Fruit fly (Drosophila melanogaster): ENCODE measurements around the gene Arl2.

Arl2 gene

DNA sequence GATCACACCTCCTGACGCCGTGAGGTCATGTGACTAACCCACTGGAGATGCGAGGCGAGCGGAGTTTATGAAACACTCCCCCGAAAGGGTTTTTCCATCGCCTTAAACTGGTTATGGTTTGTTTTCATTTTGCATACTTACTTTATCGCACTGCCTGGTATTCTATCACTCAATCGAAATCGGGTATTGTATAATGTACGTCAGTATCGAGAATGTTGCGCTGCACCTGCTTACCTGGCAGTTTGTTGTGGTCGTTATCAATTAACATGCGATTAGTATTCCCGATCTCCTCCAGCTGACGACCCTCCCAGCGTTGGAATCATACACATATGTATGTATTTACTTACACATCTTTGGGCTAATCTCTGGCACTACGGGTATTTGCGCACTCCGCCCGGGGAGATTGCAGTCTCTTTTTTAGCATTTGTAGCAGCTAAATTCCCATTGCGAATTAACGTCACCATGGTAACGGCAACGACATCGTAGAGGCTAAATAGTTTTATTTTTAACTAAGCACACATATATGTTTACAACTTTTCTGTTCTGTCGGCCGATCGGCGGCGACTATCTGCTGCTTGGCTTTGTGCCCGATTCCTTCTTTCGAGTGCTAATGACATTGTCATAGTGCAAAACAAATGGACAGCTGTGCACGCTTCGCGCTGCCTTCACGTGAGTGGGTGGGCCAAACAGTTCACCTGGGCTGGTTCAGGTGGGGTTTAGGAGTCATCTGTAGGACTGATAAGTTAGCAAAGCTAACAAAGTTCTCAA lies 12.2 kb downstream of the Arl2 start:
- TF ChIP-seq CG8290 (GFP tag; optimal IDR thresholded peaks at IDR 0.05), result no peak
- TF ChIP-seq CG8290 (tag; optimal IDR thresholded peaks at IDR 0.05), result peak in 1 of 2 experiments; percentile 41
- peak; percentile 41 for TF ChIP-seq sens (GFP tag)
- peak; percentile 27; the same call in 1 of the 2 replicates for TF ChIP-seq CG1024 (GFP tag; IDR thresholded peaks at IDR 0.05)
- TF ChIP-seq NfI (GFP tag; optimal IDR thresholded peaks at IDR 0.05), result peak; percentile 22
- no peak for TF ChIP-seq Hey (tag; optimal IDR thresholded peaks at IDR 0.05)
- peak; percentile 15 for TF ChIP-seq B-H2 (GFP tag; optimal IDR thresholded peaks at IDR 0.05)
- no peak for TF ChIP-seq CG9797 (GFP tag; optimal IDR thresholded peaks at IDR 0.05)
- no peak for TF ChIP-seq Myb (GFP tag; optimal IDR thresholded peaks at IDR 0.05)
- TF ChIP-seq CG2199 (GFP tag; IDR thresholded peaks at IDR 0.05), result 0 out of 3 replicates have a peak, but pooled peaks have one; percentile 16
- peak; percentile 75 for TF ChIP-seq sug (tag; optimal IDR thresholded peaks at IDR 0.05)
- TF ChIP-seq CG10543 (GFP tag; optimal IDR thresholded peaks at IDR 0.05), result peak; percentile 43
- TF ChIP-seq amos (GFP tag; IDR thresholded peaks at IDR 0.05; ENCODE audit: partially characterized antibody), result 0 out of 2 replicates have a peak, but pooled peaks have one; percentile 8
- peak in 1 of 2 experiments; percentile 87 for TF ChIP-seq Pdp1 (GFP tag; optimal IDR thresholded peaks at IDR 0.05)
- no peak for TF ChIP-seq Mrtf (GFP tag; IDR thresholded peaks at IDR 0.05)
- peak; percentile 51 for TF ChIP-seq CG12769 (tag; optimal IDR thresholded peaks at IDR 0.05)
- 0 out of 2 replicates have a peak, but pooled peaks have one; percentile 4 for TF ChIP-seq CG9932 (GFP tag; IDR thresholded peaks at IDR 0.05)
- TF ChIP-seq HLH3B (GFP tag; IDR thresholded peaks at IDR 0.05), result 0 out of 2 replicates have a peak, but pooled peaks have one; percentile 4
- 0 out of 2 replicates have a peak, but pooled peaks have one; percentile 16 for TF ChIP-seq lmd (GFP tag; IDR thresholded peaks at IDR 0.05)
- peak; percentile 45 for TF ChIP-seq CG18599 (GFP tag; optimal IDR thresholded peaks at IDR 0.05)
- TF ChIP-seq CG6765 (GFP tag; optimal IDR thresholded peaks at IDR 0.05), result peak; percentile 2
- TF ChIP-seq HmgZ (tag; optimal IDR thresholded peaks at IDR 0.05), result peak; percentile 6
- TF ChIP-seq CG11504 (tag; optimal IDR thresholded peaks at IDR 0.05), result no peak
- TF ChIP-seq CG4360 (GFP tag; IDR thresholded peaks at IDR 0.05), result 0 out of 2 replicates have a peak, but pooled peaks have one; percentile 17
- no peak for TF ChIP-seq CG15479 (GFP tag; optimal IDR thresholded peaks at IDR 0.05)
- peak; percentile 3 for TF ChIP-seq YL-1 (GFP tag; optimal IDR thresholded peaks at IDR 0.05)
- TF ChIP-seq Med (GFP tag), result peak; percentile 77
- TF ChIP-seq mirr (GFP tag; optimal IDR thresholded peaks at IDR 0.05), result peak; percentile 1
- TF ChIP-seq ci (GFP tag; IDR thresholded peaks at IDR 0.05), result 0 out of 3 replicates have a peak, but pooled peaks have one; percentile 9
- peak; percentile 82 for TF ChIP-seq cwo (GFP tag; optimal IDR thresholded peaks at IDR 0.05)
- no peak for TF ChIP-seq gsb-n (tag; optimal IDR thresholded peaks at IDR 0.05)
- TF ChIP-seq exex (tag; optimal IDR thresholded peaks at IDR 0.05), result peak; percentile 47
- TF ChIP-seq ERR (GFP tag; optimal IDR thresholded peaks at IDR 0.05), result peak; percentile 25
- TF ChIP-seq ttk (GFP tag; IDR thresholded peaks at IDR 0.05), result no peak
- peak; percentile 6 for TF ChIP-seq CG1233 (GFP tag; optimal IDR thresholded peaks at IDR 0.05)
- TF ChIP-seq Dll (GFP tag; IDR thresholded peaks at IDR 0.05; ENCODE audit: partially characterized antibody), result no peak
- peak; percentile 7; the same call in 1 of the 2 replicates for TF ChIP-seq CG32532 (GFP tag; IDR thresholded peaks at IDR 0.05)
- 0 out of 4 replicates have a peak, but pooled peaks have one; percentile 58 for TF ChIP-seq chinmo (GFP tag; IDR thresholded peaks at IDR 0.05; ENCODE audit: partially characterized antibody)
- peak; percentile 34 for TF ChIP-seq CG34376 (GFP tag; optimal IDR thresholded peaks at IDR 0.05)

DNA sequence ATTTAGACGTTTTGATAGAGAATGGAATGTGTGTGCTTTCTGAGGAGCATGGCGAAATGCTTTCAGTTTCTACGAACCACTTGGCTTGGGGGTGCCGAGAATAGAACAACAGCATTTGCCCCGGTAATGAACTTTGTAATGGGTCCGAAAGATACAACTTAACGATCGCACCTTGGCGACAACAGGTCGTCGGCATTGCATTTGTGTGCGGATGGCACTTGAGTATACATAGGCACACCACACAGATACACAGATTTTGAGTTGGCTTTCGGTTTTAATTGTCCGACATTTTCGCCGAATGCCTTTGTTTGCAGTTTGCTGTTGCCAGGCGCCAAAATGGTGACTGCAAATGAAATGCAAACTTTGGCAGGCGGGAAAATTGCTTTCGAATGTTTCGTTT lies 13.1 kb downstream of the Arl2 start:
- TF ChIP-seq CG34376 (GFP tag; optimal IDR thresholded peaks at IDR 0.05) (peak; percentile 22), chinmo (GFP tag; IDR thresholded peaks at IDR 0.05; ENCODE audit: partially characterized antibody) (peak; percentile 52; the same call in 1 of the 4 replicates), YL-1 (GFP tag; optimal IDR thresholded peaks at IDR 0.05) (no peak), tna (GFP tag; IDR thresholded peaks at IDR 0.05; ENCODE audit: partially characterized antibody) (no peak), Hr78 (GFP tag; optimal IDR thresholded peaks at IDR 0.05) (peak in 1 of 2 experiments; percentile 31), cg (GFP tag; optimal IDR thresholded peaks at IDR 0.05) (peak; percentile 3), CG8290 (GFP tag; optimal IDR thresholded peaks at IDR 0.05) (no peak), CG8290 (tag; optimal IDR thresholded peaks at IDR 0.05) (peak in 1 of 2 experiments; percentile 34), chm (GFP tag; IDR thresholded peaks at IDR 0.05) (0 out of 2 replicates have a peak, but pooled peaks have one; percentile 10), CG2199 (GFP tag; IDR thresholded peaks at IDR 0.05) (0 out of 3 replicates have a peak, but pooled peaks have one; percentile 6)

All from whole organism, embryonic.